Worm (Caenorhabditis elegans) whole organism, young adult: ENCODE data around the gene srz-18.

Source experiments
- C06A6.2 ChIP-seq: fragments of 200-800 bp; sonication (Bioruptor generic); conservative IDR thresholded peaks from 2 replicates; pipeline ENCODE4 v1.3.6; 2022; ENCODE audit warnings: missing genetic modification characterization, missing compliant biosample characterization
- F57C9.4 ChIP-seq: sonication (generic microtip); optimal IDR thresholded peaks from 2 replicates; lab custom pipeline; 2017; ENCODE audit warnings: mild to moderate bottlenecking, missing genetic modification characterization, missing compliant biosample characterization
- him-1 ChIP-seq: sonication (generic microtip); optimal IDR thresholded peaks from 2 replicates; lab custom pipeline; 2016; ENCODE audit warnings: missing genotype, missing genetic modification reagents, missing genetic modification characterization, missing compliant biosample characterization
- madf-3 ChIP-seq: fragments of 200-800 bp; sonication (Bioruptor generic); IDR thresholded peaks from 2 replicates; pipeline ENCODE4 v1.3.6; 2022; ENCODE audit warnings: missing genetic modification reagents, missing genetic modification characterization, missing compliant biosample characterization
- nfya-1 ChIP-seq: sonication (generic microtip); optimal IDR thresholded peaks from 2 replicates; lab custom pipeline; 2017; ENCODE audit warnings: antibody characterized with exemption, missing compliant biosample characterization, missing genetic modification characterization, borderline replicate concordance; ENCODE audit not compliant: insufficient read depth
- sea-2 ChIP-seq: fragments of 200-800 bp; sonication (Bioruptor generic); IDR thresholded peaks from 2 replicates; pipeline ENCODE4 v1.3.6; 2022; ENCODE audit warnings: missing genetic modification characterization, missing compliant biosample characterization
- sptf-2 ChIP-seq: fragments of 200-800 bp; sonication (Bioruptor generic); optimal IDR thresholded peaks from 2 replicates; lab custom pipeline; 2018; ENCODE audit warnings: mild to moderate bottlenecking, missing genetic modification characterization, missing compliant biosample characterization
- tbx-9 ChIP-seq: sonication (generic microtip); optimal IDR thresholded peaks from 2 replicates; lab custom pipeline; 2016; ENCODE audit warnings: borderline replicate concordance, missing genetic modification characterization, inconsistent platforms, missing compliant biosample characterization
- unc-130 ChIP-seq: sonication (generic microtip); optimal IDR thresholded peaks from 2 replicates; lab custom pipeline; 2016; ENCODE audit warnings: missing genetic modification reagents, missing genetic modification characterization, missing compliant biosample characterization
- unc-62 ChIP-seq: fragments of 150-350 bp; optimal IDR thresholded peaks from 2 replicates; lab custom pipeline; 2014; ENCODE audit warnings: missing biosample characterization, missing genetic modification reagents, missing genetic modification characterization

DNA sequence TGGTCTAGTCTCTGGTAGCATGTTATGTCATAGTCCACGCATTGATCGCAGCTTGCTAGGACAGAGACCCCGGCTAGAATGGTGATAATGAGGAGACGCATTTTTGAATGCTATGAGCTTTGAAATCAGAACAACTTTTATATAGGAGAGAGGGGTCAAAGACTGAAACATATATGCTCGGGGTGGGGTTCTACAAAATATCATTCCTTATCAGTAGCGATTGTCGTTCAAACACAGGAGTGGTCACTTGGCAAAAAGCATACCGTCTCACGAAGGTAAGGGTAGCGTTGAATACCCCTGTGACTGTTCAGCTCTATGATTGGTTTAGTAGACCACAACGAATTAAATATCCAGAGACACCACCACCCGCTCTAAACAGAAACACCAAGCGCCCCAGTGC lies 29.4 kb upstream of the srz-18 start, which contains the start of gene F46B3.1:
- TF ChIP-seq unc-130 (no peak), nfya-1 (tag; lab: Kevin White, UChicago) (no peak), sptf-2 (no peak), C06A6.2 (GFP tag; lab: Robert Waterston, UW) (no peak), sea-2 (GFP tag; lab: Robert Waterston, UW) (no peak), him-1 (no peak), tbx-9 (tag; lab: Kevin White, UChicago) (no peak), F57C9.4 (tag; lab: Kevin White, UChicago) (no peak), unc-62 (GFP tag; lab: Kevin White, UChicago) (no peak), madf-3 (GFP tag; lab: Robert Waterston, UW) (no peak)
